Worm (Caenorhabditis elegans) whole organism, early embryonic: ENCODE data around the gene F25E5.5.

Experiments used
- B0310.2 ChIP-seq: sonication (generic microtip); optimal IDR thresholded peaks from 2 replicates; lab custom pipeline; 2016; ENCODE audit warnings: mild to moderate bottlenecking, missing genetic modification characterization, missing compliant biosample characterization
- F13C5.2 ChIP-seq: sonication (generic microtip); optimal IDR thresholded peaks from 2 replicates; lab custom pipeline; 2017; ENCODE audit warnings: mild to moderate bottlenecking, missing genetic modification characterization, inconsistent platforms, missing compliant biosample characterization
- aly-1 ChIP-seq: sonication (generic microtip); optimal IDR thresholded peaks from 2 replicates; lab custom pipeline; 2016; ENCODE audit warnings: missing genetic modification characterization, missing compliant biosample characterization
- ama-1 ChIP-seq: fragments of 150-350 bp; optimal IDR thresholded peaks from 2 replicates; lab custom pipeline; 2014
- ceh-13 ChIP-seq: fragments of 200-800 bp; sonication (Bioruptor generic); optimal IDR thresholded peaks from 2 replicates; lab custom pipeline; 2018; ENCODE audit warnings: mild to moderate bottlenecking, missing genetic modification characterization, missing compliant biosample characterization
- ceh-36 ChIP-seq: sonication (generic microtip); optimal IDR thresholded peaks from 2 replicates; lab custom pipeline; 2016; ENCODE audit warnings: missing genetic modification characterization, inconsistent platforms, missing compliant biosample characterization
- ets-7 ChIP-seq: sonication (generic microtip); optimal IDR thresholded peaks from 2 replicates; lab custom pipeline; 2016; ENCODE audit warnings: missing genotype, missing genetic modification characterization, missing compliant biosample characterization
- flt-1 ChIP-seq: fragments of 200-800 bp; sonication (Bioruptor generic); IDR thresholded peaks from 2 replicates; pipeline ENCODE4 v1.3.6; 2022; ENCODE audit warnings: missing genetic modification characterization, missing compliant biosample characterization
- hmbx-1 ChIP-seq: sonication (generic microtip); optimal IDR thresholded peaks from 2 replicates; lab custom pipeline; 2016; ENCODE audit warnings: mild to moderate bottlenecking, missing genetic modification characterization, missing compliant biosample characterization
- hmg-4 ChIP-seq: fragments of 200-800 bp; sonication (Bioruptor generic); optimal IDR thresholded peaks from 2 replicates; lab custom pipeline; 2018; ENCODE audit warnings: mild to moderate bottlenecking, missing genetic modification characterization, missing compliant biosample characterization
- hnd-1 ChIP-seq: sonication (generic microtip); optimal IDR thresholded peaks from 2 replicates; lab custom pipeline; 2016; ENCODE audit warnings: missing genetic modification characterization, missing compliant biosample characterization
- pes-1 ChIP-seq: fragments of 200-800 bp; sonication (Bioruptor generic); IDR thresholded peaks from 2 replicates; pipeline ENCODE4 v1.3.6; 2022; ENCODE audit warnings: missing genetic modification reagents, missing genetic modification characterization, missing compliant biosample characterization
- scrt-1 ChIP-seq: fragments of 200-800 bp; sonication (Bioruptor generic); IDR thresholded peaks from 2 replicates; pipeline ENCODE4 v1.3.6; 2022; ENCODE audit warnings: missing genetic modification characterization, missing compliant biosample characterization
- sea-1 ChIP-seq: fragments of 200-800 bp; sonication (Bioruptor generic); conservative IDR thresholded peaks from 2 replicates; pipeline ENCODE4 v1.3.6; 2022; ENCODE audit warnings: missing genetic modification characterization, missing compliant biosample characterization
- tbx-11 ChIP-seq: fragments of 200-800 bp; sonication (Bioruptor generic); IDR thresholded peaks from 2 replicates; pipeline ENCODE4 v1.3.6; 2022; ENCODE audit warnings: missing genetic modification characterization, missing compliant biosample characterization
- tbx-37 ChIP-seq: fragments of 200-800 bp; sonication (Bioruptor generic); conservative IDR thresholded peaks from 2 replicates; pipeline ENCODE4 v1.3.6; 2022; ENCODE audit warnings: missing genetic modification reagents, missing genetic modification characterization, missing compliant biosample characterization
- tra-4 ChIP-seq: sonication (generic microtip); optimal IDR thresholded peaks from 2 replicates; lab custom pipeline; 2017; ENCODE audit warnings: missing genetic modification characterization, missing compliant biosample characterization

F25E5.5 gene

ce11 chrV:7495189-7495588 lies 48.1 kb downstream of the F25E5.5 start, which contains the start of gene srbc-11:
Gene srbc-11 (minus strand): TSS chrV:7495289.
- TF ChIP-seq B0310.2 (no peak), ets-7 (no peak), hmg-4 (GFP tag; lab: Kevin White, UChicago) (no peak), tbx-37 (GFP tag; lab: Robert Waterston, UW) (no peak), ceh-13 (no peak), hmbx-1 (tag; lab: Kevin White, UChicago) (no peak), ceh-36 (tag; lab: Kevin White, UChicago) (no peak), F13C5.2 (no peak), tra-4 (tag; lab: Kevin White, UChicago) (no peak), pes-1 (GFP tag; lab: Robert Waterston, UW) (no peak), aly-1 (tag; lab: Kevin White, UChicago) (no peak), scrt-1 (GFP tag; lab: Robert Waterston, UW) (no peak), flt-1 (GFP tag; lab: Robert Waterston, UW) (no peak), hnd-1 (tag; lab: Kevin White, UChicago) (no peak), ama-1 (lab: Kevin White, UChicago) (no peak), sea-1 (GFP tag; lab: Robert Waterston, UW) (no peak), tbx-11 (GFP tag; lab: Robert Waterston, UW) (no peak)

- no peak for TF ChIP-seq ceh-36 (tag; lab: Kevin White, UChicago)
- no peak for TF ChIP-seq ceh-13
- no peak for TF ChIP-seq ets-7
- TF ChIP-seq tra-4 (tag; lab: Kevin White, UChicago) = no peak
- no peak for TF ChIP-seq F13C5.2
- no peak for TF ChIP-seq ama-1 (lab: Kevin White, UChicago)
- TF ChIP-seq tbx-37 (GFP tag; lab: Robert Waterston, UW) = no peak
- TF ChIP-seq aly-1 (tag; lab: Kevin White, UChicago) = no peak
- no peak for TF ChIP-seq sea-1 (GFP tag; lab: Robert Waterston, UW)
- TF ChIP-seq scrt-1 (GFP tag; lab: Robert Waterston, UW) = no peak
- TF ChIP-seq hmbx-1 (tag; lab: Kevin White, UChicago) = no peak
- TF ChIP-seq tbx-11 (GFP tag; lab: Robert Waterston, UW) = no peak
- TF ChIP-seq B0310.2 = no peak
- no peak for TF ChIP-seq hnd-1 (tag; lab: Kevin White, UChicago)
- no peak for TF ChIP-seq flt-1 (GFP tag; lab: Robert Waterston, UW)
- TF ChIP-seq hmg-4 (GFP tag; lab: Kevin White, UChicago) = no peak
- TF ChIP-seq pes-1 (GFP tag; lab: Robert Waterston, UW) = no peak
These were observed 50.4 kb downstream of the F25E5.5 start, which contains the start of gene srh-79 for ce11 chrV:7497440-7497839. Gene srh-79 (plus strand): TSS chrV:7497740.
